Worm (Caenorhabditis elegans) whole organism, L1 larva: ENCODE measurements around the gene Y42G9A.1.

Experiments used
- C16A3.4 ChIP-seq: fragments of 150-350 bp; optimal IDR thresholded peaks from 2 replicates; lab custom pipeline; 2014; ENCODE audit warnings: missing biosample characterization, missing genetic modification characterization
- Y116A8C.19 ChIP-seq: sonication (generic microtip); optimal IDR thresholded peaks from 2 replicates; lab custom pipeline; 2016; ENCODE audit warnings: missing compliant biosample characterization, missing genetic modification characterization, borderline replicate concordance
- alr-1 ChIP-seq: fragments of 200-800 bp; sonication (Bioruptor generic); optimal IDR thresholded peaks from 2 replicates; lab custom pipeline; 2018; ENCODE audit warnings: borderline replicate concordance, mild to moderate bottlenecking, missing genetic modification characterization, missing compliant biosample characterization
- ama-1 ChIP-seq: fragments of 150-350 bp; optimal IDR thresholded peaks from 2 replicates; lab custom pipeline; 2014
- blmp-1 ChIP-seq: fragments of 150-350 bp; optimal IDR thresholded peaks from 2 replicates; lab custom pipeline; 2014; ENCODE audit warnings: missing biosample characterization, missing genetic modification characterization
- ceh-90 ChIP-seq: sonication (generic microtip); optimal IDR thresholded peaks from 2 replicates; lab custom pipeline; 2016; ENCODE audit warnings: missing genetic modification characterization, missing compliant biosample characterization
- ces-1 ChIP-seq: fragments of 150-350 bp; optimal IDR thresholded peaks from 2 replicates; lab custom pipeline; 2014; ENCODE audit warnings: missing biosample characterization, missing genetic modification reagents, missing genetic modification characterization
- dpl-1 ChIP-seq, 3 experiments: fragments of 150-350 bp in 2 of 3; sonication (generic microtip) in 1 of 3; optimal IDR thresholded peaks; 2 replicates each; lab custom pipeline; 2014 to 2017; ENCODE audit warnings: missing biosample characterization in 3 of 3, missing genetic modification characterization in 3 of 3, missing genetic modification reagents in 3 of 3
- dsc-1 ChIP-seq: sonication (generic microtip); optimal IDR thresholded peaks from 2 replicates; lab custom pipeline; 2016; ENCODE audit warnings: mild to moderate bottlenecking, missing genetic modification characterization, missing compliant biosample characterization
- efl-3 ChIP-seq: fragments of 200-800 bp; sonication (Bioruptor generic); optimal IDR thresholded peaks from 2 replicates; lab custom pipeline; 2018; ENCODE audit warnings: mild to moderate bottlenecking, missing genetic modification characterization, missing compliant biosample characterization
- egl-13 ChIP-seq: sonication (generic microtip); optimal IDR thresholded peaks from 2 replicates; lab custom pipeline; 2016; ENCODE audit warnings: missing genotype, missing genetic modification reagents, missing genetic modification characterization, missing compliant biosample characterization
- egl-27 ChIP-seq, 2 experiments: fragments of 150-350 bp in 1 of 2; sonication (generic microtip); optimal IDR thresholded peaks; 3 replicates each; lab custom pipeline; 2017 to 2018; ENCODE audit warnings: missing biosample characterization in 2 of 2, missing genetic modification characterization in 2 of 2, missing genetic modification reagents in 2 of 2
- elt-2 ChIP-seq: sonication (generic microtip); optimal IDR thresholded peaks from 2 replicates; lab custom pipeline; 2016; ENCODE audit warnings: missing genetic modification characterization, mild to moderate bottlenecking, inconsistent platforms, missing compliant biosample characterization, missing genetic modification reagents
- elt-3 ChIP-seq, 6 experiments: fragments of 150-350 bp in 1 of 6; sonication (generic microtip); optimal IDR thresholded peaks; 2 replicates each; lab custom pipeline; 2017 to 2018; ENCODE audit warnings: missing biosample characterization in 6 of 6, missing genetic modification characterization in 6 of 6, inconsistent platforms in 1 of 6
- ets-5 ChIP-seq: fragments of 200-800 bp; sonication (Bioruptor generic); IDR thresholded peaks from 2 replicates; pipeline ENCODE4 v1.3.6; 2022; ENCODE audit warnings: missing genetic modification characterization, missing compliant biosample characterization
- fkh-10 ChIP-seq: sonication (generic microtip); optimal IDR thresholded peaks from 2 replicates; lab custom pipeline; 2017; ENCODE audit warnings: missing biosample characterization, missing genetic modification reagents, missing genetic modification characterization
- fkh-8 ChIP-seq: sonication (generic microtip); optimal IDR thresholded peaks from 2 replicates; lab custom pipeline; 2016; ENCODE audit warnings: mild to moderate bottlenecking, missing genetic modification characterization, missing compliant biosample characterization
- grh-1 ChIP-seq: fragments of 200-800 bp; sonication (Bioruptor generic); IDR thresholded peaks from 2 replicates; pipeline ENCODE4 v1.3.6; 2022; ENCODE audit warnings: missing genetic modification reagents, missing genetic modification characterization, missing compliant biosample characterization
- hlh-17 ChIP-seq: fragments of 200-800 bp; sonication (Bioruptor generic); optimal IDR thresholded peaks from 2 replicates; lab custom pipeline; 2018; ENCODE audit warnings: missing genetic modification characterization, mild to moderate bottlenecking, missing compliant biosample characterization, moderate library complexity, borderline replicate concordance
- hpl-2 ChIP-seq: fragments of 150-350 bp; optimal IDR thresholded peaks from 2 replicates; lab custom pipeline; 2014; ENCODE audit warnings: missing biosample characterization, missing genetic modification reagents, missing genetic modification characterization
- lin-13 ChIP-seq: fragments of 150-350 bp; optimal IDR thresholded peaks from 2 replicates; lab custom pipeline; 2014; ENCODE audit warnings: missing biosample characterization, missing genetic modification reagents, missing genetic modification characterization
- lin-15B ChIP-seq: fragments of 150-350 bp; sonication (generic microtip); optimal IDR thresholded peaks from 3 replicates; lab custom pipeline; 2014; ENCODE audit warnings: missing biosample characterization, missing genetic modification characterization
- lin-35 ChIP-seq, 2 experiments: fragments of 150-350 bp; optimal IDR thresholded peaks; 2 replicates each; lab custom pipeline; 2014; ENCODE audit warnings: missing biosample characterization in 2 of 2, missing genetic modification characterization in 2 of 2, missing genetic modification reagents in 2 of 2
- lir-3 ChIP-seq: sonication (generic microtip); optimal IDR thresholded peaks from 2 replicates; lab custom pipeline; 2016; ENCODE audit warnings: mild to moderate bottlenecking, missing genetic modification characterization, moderate library complexity, missing compliant biosample characterization; ENCODE audit not compliant: poor library complexity
- lsy-2 ChIP-seq, 2 experiments: fragments of 150-350 bp; optimal IDR thresholded peaks; 2 replicates each; lab custom pipeline; 2014; ENCODE audit warnings: missing biosample characterization in 2 of 2, missing genetic modification characterization in 2 of 2
- mab-9 ChIP-seq: fragments of 200-800 bp; sonication (Bioruptor generic); IDR thresholded peaks from 2 replicates; pipeline ENCODE4 v1.3.6; 2022; ENCODE audit warnings: missing genetic modification reagents, missing genetic modification characterization, missing compliant biosample characterization
- mdl-1 ChIP-seq, 2 experiments: fragments of 150-350 bp; optimal IDR thresholded peaks; 2 replicates each; lab custom pipeline; 2014 to 2017; ENCODE audit warnings: missing biosample characterization in 2 of 2, missing genetic modification characterization in 2 of 2, inconsistent platforms in 1 of 2
- mep-1 ChIP-seq: fragments of 150-350 bp; optimal IDR thresholded peaks from 2 replicates; lab custom pipeline; 2014; ENCODE audit warnings: missing biosample characterization, missing genetic modification characterization
- nhr-19 ChIP-seq: fragments of 200-800 bp; sonication (Bioruptor generic); conservative IDR thresholded peaks from 2 replicates; pipeline ENCODE4 v1.3.6; 2022; ENCODE audit warnings: missing genetic modification characterization, missing compliant biosample characterization
- nhr-20 ChIP-seq: sonication (generic microtip); optimal IDR thresholded peaks from 2 replicates; lab custom pipeline; 2016; ENCODE audit warnings: mild to moderate bottlenecking, missing genetic modification characterization, missing compliant biosample characterization
- nhr-237 ChIP-seq: fragments of 150-350 bp; optimal IDR thresholded peaks from 2 replicates; lab custom pipeline; 2014; ENCODE audit warnings: missing biosample characterization, missing genetic modification characterization
- nhr-47 ChIP-seq: sonication (generic microtip); optimal IDR thresholded peaks from 2 replicates; lab custom pipeline; 2016; ENCODE audit warnings: mild to moderate bottlenecking, missing genetic modification characterization, moderate library complexity, missing compliant biosample characterization
- nhr-77 ChIP-seq: fragments of 150-350 bp; optimal IDR thresholded peaks from 2 replicates; lab custom pipeline; 2014; ENCODE audit warnings: missing biosample characterization, missing genetic modification characterization
- nhr-84 ChIP-seq: sonication (generic microtip); optimal IDR thresholded peaks from 2 replicates; lab custom pipeline; 2017; ENCODE audit warnings: missing biosample characterization, missing genetic modification characterization
- nhr-90 ChIP-seq: sonication (generic microtip); optimal IDR thresholded peaks from 2 replicates; lab custom pipeline; 2016; ENCODE audit warnings: mild to moderate bottlenecking, missing genetic modification characterization, missing compliant biosample characterization; ENCODE audit not compliant: poor library complexity
- pag-3 ChIP-seq: sonication (generic microtip); optimal IDR thresholded peaks from 2 replicates; lab custom pipeline; 2017; ENCODE audit warnings: missing genetic modification characterization, mild to moderate bottlenecking, missing compliant biosample characterization, antibody characterized with exemption, borderline replicate concordance; ENCODE audit not compliant: insufficient read depth
- pax-3 ChIP-seq: fragments of 200-800 bp; sonication (Bioruptor generic); optimal IDR thresholded peaks from 2 replicates; lab custom pipeline; 2018; ENCODE audit warnings: mild to moderate bottlenecking, missing genetic modification characterization, moderate library complexity, missing compliant biosample characterization
- skn-1 ChIP-seq: fragments of 150-350 bp; optimal IDR thresholded peaks from 2 replicates; lab custom pipeline; 2014; ENCODE audit warnings: missing biosample characterization, missing genetic modification characterization
- snpc-4 ChIP-seq: fragments of 150-350 bp; optimal IDR thresholded peaks from 2 replicates; lab custom pipeline; 2014; ENCODE audit warnings: missing biosample characterization, missing genetic modification characterization
- sox-4 ChIP-seq: sonication (generic microtip); optimal IDR thresholded peaks from 2 replicates; lab custom pipeline; 2016; ENCODE audit warnings: missing genetic modification characterization, missing compliant biosample characterization
- sptf-1 ChIP-seq: fragments of 150-350 bp; optimal IDR thresholded peaks from 2 replicates; lab custom pipeline; 2014; ENCODE audit warnings: missing biosample characterization, missing genetic modification characterization
- tbx-2 ChIP-seq: sonication (generic microtip); optimal IDR thresholded peaks from 2 replicates; lab custom pipeline; 2016; ENCODE audit warnings: missing genetic modification characterization, missing compliant biosample characterization
- tlp-1 ChIP-seq: fragments of 150-350 bp; optimal IDR thresholded peaks from 2 replicates; lab custom pipeline; 2014; ENCODE audit warnings: missing biosample characterization, missing genetic modification characterization
- unc-130 ChIP-seq: fragments of 150-350 bp; optimal IDR thresholded peaks from 2 replicates; lab custom pipeline; 2017; ENCODE audit warnings: missing biosample characterization, missing genetic modification characterization, inconsistent platforms
- unc-30 ChIP-seq: sonication (generic microtip); optimal IDR thresholded peaks from 2 replicates; lab custom pipeline; 2017; ENCODE audit warnings: missing biosample characterization, missing genetic modification characterization
- unc-62 ChIP-seq: fragments of 150-350 bp; optimal IDR thresholded peaks from 2 replicates; lab custom pipeline; 2014; ENCODE audit warnings: missing biosample characterization, missing genetic modification reagents, missing genetic modification characterization
- unc-86 ChIP-seq: sonication (generic microtip); optimal IDR thresholded peaks from 2 replicates; lab custom pipeline; 2016; ENCODE audit warnings: missing genetic modification characterization, missing compliant biosample characterization
- vab-15 ChIP-seq: sonication (generic microtip); optimal IDR thresholded peaks from 2 replicates; lab custom pipeline; 2017; ENCODE audit warnings: missing genotype, mild to moderate bottlenecking, missing genetic modification characterization, missing compliant biosample characterization
- xbp-1 ChIP-seq: sonication (generic microtip); optimal IDR thresholded peaks from 2 replicates; lab custom pipeline; 2016; ENCODE audit warnings: missing genetic modification characterization, missing compliant biosample characterization

The Y42G9A.1 gene

DNA sequence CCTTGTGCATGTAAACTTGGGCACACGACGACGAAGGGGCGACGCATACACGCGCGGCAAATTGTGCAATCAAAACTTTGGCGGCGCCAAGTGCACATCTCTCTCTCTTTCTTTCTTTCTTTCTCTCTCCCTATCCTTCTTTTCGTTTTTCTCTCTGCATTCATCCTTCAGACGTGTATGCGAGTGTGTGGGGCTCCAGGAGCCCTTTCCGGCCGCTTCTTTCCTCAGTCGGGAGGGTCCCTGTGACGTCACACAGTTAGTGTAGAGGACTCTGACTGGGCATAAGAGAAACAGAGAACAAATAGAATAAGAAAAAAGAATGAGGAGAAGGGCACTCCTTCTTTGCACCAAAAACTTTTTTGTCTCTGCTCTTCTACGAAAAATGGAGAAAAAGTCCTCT, 12.3 kb upstream of the Y42G9A.1 start (continued):
- TF ChIP-seq nhr-90 (tag; lab: Kevin White, UChicago): no peak
- peak; percentile 44 for TF ChIP-seq nhr-19
- peak; percentile 55 for TF ChIP-seq dsc-1 (tag; lab: Kevin White, UChicago)
- no peak for TF ChIP-seq ceh-90
- TF ChIP-seq egl-13 (tag; lab: Kevin White, UChicago): peak; percentile 51
- no peak for TF ChIP-seq unc-62 (GFP tag; lab: Kevin White, UChicago)
- TF ChIP-seq nhr-47 (tag; lab: Kevin White, UChicago): peak; percentile 69
- TF ChIP-seq mep-1 (tag; lab: Kevin White, UChicago): peak; percentile 68
- TF ChIP-seq xbp-1: peak; percentile 63
- peak; percentile 96 for TF ChIP-seq fkh-10 (GFP tag; lab: Kevin White, UChicago)
- TF ChIP-seq C16A3.4 (tag; lab: Kevin White, UChicago): no peak
- TF ChIP-seq unc-86 (tag; lab: Kevin White, UChicago): peak; percentile 87
- TF ChIP-seq ces-1: peak; percentile 59
- no peak for TF ChIP-seq nhr-237
- no peak for TF ChIP-seq snpc-4 (tag; lab: Kevin White, UChicago)
- no peak for TF ChIP-seq Y116A8C.19
- TF ChIP-seq vab-15: no peak
- peak; percentile 69 for TF ChIP-seq fkh-8 (tag; lab: Kevin White, UChicago)
- 0 out of 2 replicates have a peak, but pooled peaks have one; percentile 31 for TF ChIP-seq mab-9 (GFP tag; lab: Robert Waterston, UW)
- TF ChIP-seq unc-30 (tag; lab: Kevin White, UChicago): no peak
- TF ChIP-seq hpl-2 (GFP tag; lab: Kevin White, UChicago): no peak
- no peak for TF ChIP-seq pax-3
- peak in 1 of 2 experiments; percentile 48 for TF ChIP-seq egl-27 (tag; optimal IDR thresholded peaks at IDR 0.05; lab: Kevin White, UChicago)
- peak; percentile 70 to 72 for TF ChIP-seq lsy-2 (tag; optimal IDR thresholded peaks at IDR 0.05; lab: Kevin White, UChicago)
- no peak for TF ChIP-seq elt-3 (tag; optimal IDR thresholded peaks at IDR 0.05; lab: Kevin White, UChicago)
- peak; percentile 22 for TF ChIP-seq nhr-20
- no peak for TF ChIP-seq blmp-1 (tag; lab: Kevin White, UChicago)
- no peak for TF ChIP-seq lin-15B (tag; lab: Kevin White, UChicago)
- TF ChIP-seq tbx-2 (tag; lab: Kevin White, UChicago): peak; percentile 77
- no peak for TF ChIP-seq tlp-1 (tag; lab: Kevin White, UChicago)
- TF ChIP-seq lir-3 (tag; lab: Kevin White, UChicago): peak; percentile 2
- no peak for TF ChIP-seq grh-1 (GFP tag; lab: Robert Waterston, UW)
- TF ChIP-seq dpl-1 (GFP tag; optimal IDR thresholded peaks at IDR 0.05; lab: Kevin White, UChicago): peak in 2 of 3 experiments; percentile 17 to 29
- TF ChIP-seq alr-1 (tag; lab: Kevin White, UChicago): no peak
- no peak for TF ChIP-seq nhr-84 (tag; lab: Kevin White, UChicago)

- no peak for TF ChIP-seq grh-1 (GFP tag; lab: Robert Waterston, UW)
- TF ChIP-seq dsc-1 (tag; lab: Kevin White, UChicago): peak; percentile 18
- TF ChIP-seq ama-1 (lab: Kevin White, UChicago): no peak
- no peak for TF ChIP-seq xbp-1
- no peak for TF ChIP-seq tlp-1 (tag; lab: Kevin White, UChicago)
- TF ChIP-seq efl-3: no peak
- TF ChIP-seq nhr-19: peak; percentile 39; the same call in 1 of the 2 replicates
- TF ChIP-seq pag-3 (tag; lab: Kevin White, UChicago): peak; percentile 62
- TF ChIP-seq dpl-1 (GFP tag; optimal IDR thresholded peaks at IDR 0.05; lab: Kevin White, UChicago): no peak
- TF ChIP-seq sox-4: no peak
- no peak for TF ChIP-seq ets-5 (GFP tag; lab: Robert Waterston, UW)
- no peak for TF ChIP-seq mdl-1 (tag; optimal IDR thresholded peaks at IDR 0.05; lab: Kevin White, UChicago)
- TF ChIP-seq lin-35 (GFP tag; optimal IDR thresholded peaks at IDR 0.05; lab: Kevin White, UChicago): no peak
- TF ChIP-seq nhr-47 (tag; lab: Kevin White, UChicago): peak; percentile 18
- TF ChIP-seq egl-13 (tag; lab: Kevin White, UChicago): no peak
- TF ChIP-seq Y116A8C.19: no peak
- no peak for TF ChIP-seq hlh-17 (GFP tag; lab: Kevin White, UChicago)
- TF ChIP-seq tbx-2 (tag; lab: Kevin White, UChicago): no peak
- TF ChIP-seq mep-1 (tag; lab: Kevin White, UChicago): no peak
- no peak for TF ChIP-seq unc-30 (tag; lab: Kevin White, UChicago)
- no peak for TF ChIP-seq nhr-90 (tag; lab: Kevin White, UChicago)
- TF ChIP-seq mab-9 (GFP tag; lab: Robert Waterston, UW): no peak
- TF ChIP-seq nhr-77 (tag; lab: Kevin White, UChicago): no peak
- TF ChIP-seq elt-2 (tag; lab: Kevin White, UChicago): no peak
- TF ChIP-seq skn-1 (tag; lab: Kevin White, UChicago): no peak
- TF ChIP-seq unc-130 (tag; lab: Kevin White, UChicago): no peak
- TF ChIP-seq sptf-1: no peak
- TF ChIP-seq lin-13 (GFP tag; lab: Kevin White, UChicago): no peak
- TF ChIP-seq unc-86 (tag; lab: Kevin White, UChicago): no peak
These were observed 11.3 kb upstream of the Y42G9A.1 start for ce11 chrIII:6138457-6138856.
